Worm (Caenorhabditis elegans) whole organism, L1 larva: Measurements from ENCODE around the gene R01B10.3.

Experiments
- C16A3.4 ChIP-seq: fragments of 150-350 bp; optimal IDR thresholded peaks from 2 replicates; lab custom pipeline; 2014; ENCODE audit warnings: missing biosample characterization, missing genetic modification characterization
- C34B4.2 ChIP-seq: sonication (generic microtip); optimal IDR thresholded peaks from 2 replicates; lab custom pipeline; 2017; ENCODE audit warnings: mild to moderate bottlenecking, missing genetic modification characterization, missing compliant biosample characterization
- alr-1 ChIP-seq: fragments of 200-800 bp; sonication (Bioruptor generic); optimal IDR thresholded peaks from 2 replicates; lab custom pipeline; 2018; ENCODE audit warnings: borderline replicate concordance, mild to moderate bottlenecking, missing genetic modification characterization, missing compliant biosample characterization
- aly-2 ChIP-seq: fragments of 150-350 bp; optimal IDR thresholded peaks from 2 replicates; lab custom pipeline; 2014; ENCODE audit warnings: missing biosample characterization, missing genetic modification characterization
- ama-1 ChIP-seq: fragments of 150-350 bp; optimal IDR thresholded peaks from 2 replicates; lab custom pipeline; 2014
- blmp-1 ChIP-seq: fragments of 150-350 bp; optimal IDR thresholded peaks from 2 replicates; lab custom pipeline; 2014; ENCODE audit warnings: missing biosample characterization, missing genetic modification characterization
- ceh-8 ChIP-seq: fragments of 200-800 bp; sonication (Bioruptor generic); optimal IDR thresholded peaks from 2 replicates; lab custom pipeline; 2018; ENCODE audit warnings: mild to moderate bottlenecking, missing genetic modification characterization, moderate library complexity, missing compliant biosample characterization
- ceh-82 ChIP-seq, 3 experiments: fragments of 150-350 bp in 1 of 3; sonication (generic microtip) in 2 of 3; optimal IDR thresholded peaks; 2 replicates each; lab custom pipeline; 2014 to 2017; ENCODE audit warnings: missing biosample characterization in 3 of 3, missing genetic modification characterization in 3 of 3
- ceh-88 ChIP-seq: fragments of 200-800 bp; sonication (Bioruptor generic); IDR thresholded peaks from 2 replicates; pipeline ENCODE4 v1.3.6; 2022; ENCODE audit warnings: missing genetic modification characterization, missing compliant biosample characterization
- dpl-1 ChIP-seq, 3 experiments: fragments of 150-350 bp in 2 of 3; sonication (generic microtip) in 1 of 3; optimal IDR thresholded peaks; 2 replicates each; lab custom pipeline; 2014 to 2017; ENCODE audit warnings: missing biosample characterization in 3 of 3, missing genetic modification characterization in 3 of 3, missing genetic modification reagents in 3 of 3
- efl-1 ChIP-seq, 4 experiments: fragments of 150-350 bp; optimal IDR thresholded peaks in 3 of 4; peaks in 1 of 4; 1 replicate in 1 of 4; 2 replicates in 3 of 4; lab custom pipeline; 2014; ENCODE audit warnings: missing biosample characterization in 2 of 4, missing genetic modification characterization in 2 of 4, missing genetic modification reagents in 2 of 4
- elt-3 ChIP-seq, 6 experiments: fragments of 150-350 bp in 1 of 6; sonication (generic microtip); optimal IDR thresholded peaks; 2 replicates each; lab custom pipeline; 2017 to 2018; ENCODE audit warnings: missing biosample characterization in 6 of 6, missing genetic modification characterization in 6 of 6, inconsistent platforms in 1 of 6
- ets-5 ChIP-seq: fragments of 200-800 bp; sonication (Bioruptor generic); IDR thresholded peaks from 2 replicates; pipeline ENCODE4 v1.3.6; 2022; ENCODE audit warnings: missing genetic modification characterization, missing compliant biosample characterization
- grh-1 ChIP-seq: fragments of 200-800 bp; sonication (Bioruptor generic); IDR thresholded peaks from 2 replicates; pipeline ENCODE4 v1.3.6; 2022; ENCODE audit warnings: missing genetic modification reagents, missing genetic modification characterization, missing compliant biosample characterization
- hlh-17 ChIP-seq: fragments of 200-800 bp; sonication (Bioruptor generic); optimal IDR thresholded peaks from 2 replicates; lab custom pipeline; 2018; ENCODE audit warnings: missing genetic modification characterization, mild to moderate bottlenecking, missing compliant biosample characterization, moderate library complexity, borderline replicate concordance
- hlh-4 ChIP-seq: sonication (generic microtip); optimal IDR thresholded peaks from 2 replicates; lab custom pipeline; 2016; ENCODE audit warnings: mild to moderate bottlenecking, missing genetic modification characterization, missing compliant biosample characterization
- jun-1 ChIP-seq: fragments of 150-350 bp; optimal IDR thresholded peaks from 2 replicates; lab custom pipeline; 2014; ENCODE audit warnings: missing biosample characterization, missing genetic modification reagents, missing genetic modification characterization
- lin-14 ChIP-seq: fragments of 200-800 bp; sonication (Bioruptor generic); optimal IDR thresholded peaks from 2 replicates; lab custom pipeline; 2018; ENCODE audit warnings: mild to moderate bottlenecking, missing genetic modification characterization, moderate library complexity, missing compliant biosample characterization
- lin-15B ChIP-seq: fragments of 150-350 bp; sonication (generic microtip); optimal IDR thresholded peaks from 3 replicates; lab custom pipeline; 2014; ENCODE audit warnings: missing biosample characterization, missing genetic modification characterization
- lin-35 ChIP-seq, 2 experiments: fragments of 150-350 bp; optimal IDR thresholded peaks; 2 replicates each; lab custom pipeline; 2014; ENCODE audit warnings: missing biosample characterization in 2 of 2, missing genetic modification characterization in 2 of 2, missing genetic modification reagents in 2 of 2
- lsy-2 ChIP-seq, 2 experiments: fragments of 150-350 bp; optimal IDR thresholded peaks; 2 replicates each; lab custom pipeline; 2014; ENCODE audit warnings: missing biosample characterization in 2 of 2, missing genetic modification characterization in 2 of 2
- mdl-1 ChIP-seq, 2 experiments: fragments of 150-350 bp; optimal IDR thresholded peaks; 2 replicates each; lab custom pipeline; 2014 to 2017; ENCODE audit warnings: missing biosample characterization in 2 of 2, missing genetic modification characterization in 2 of 2, inconsistent platforms in 1 of 2
- mef-2 ChIP-seq: fragments of 150-350 bp; optimal IDR thresholded peaks from 2 replicates; lab custom pipeline; 2014; ENCODE audit warnings: missing biosample characterization, missing genetic modification characterization
- nhr-20 ChIP-seq: sonication (generic microtip); optimal IDR thresholded peaks from 2 replicates; lab custom pipeline; 2016; ENCODE audit warnings: mild to moderate bottlenecking, missing genetic modification characterization, missing compliant biosample characterization
- nhr-237 ChIP-seq: fragments of 150-350 bp; optimal IDR thresholded peaks from 2 replicates; lab custom pipeline; 2014; ENCODE audit warnings: missing biosample characterization, missing genetic modification characterization
- nhr-71 ChIP-seq: sonication (generic microtip); optimal IDR thresholded peaks from 2 replicates; lab custom pipeline; 2016; ENCODE audit warnings: mild to moderate bottlenecking, missing genetic modification characterization, moderate library complexity, missing compliant biosample characterization
- nhr-76 ChIP-seq: sonication (generic microtip); optimal IDR thresholded peaks from 2 replicates; lab custom pipeline; 2017; ENCODE audit warnings: missing biosample characterization, missing genetic modification characterization
- nhr-84 ChIP-seq: sonication (generic microtip); optimal IDR thresholded peaks from 2 replicates; lab custom pipeline; 2017; ENCODE audit warnings: missing biosample characterization, missing genetic modification characterization
- nhr-85 ChIP-seq: sonication (generic microtip); peaks from one replicate; lab custom pipeline; 2016; ENCODE audit warnings: missing genetic modification characterization, inconsistent platforms, missing compliant biosample characterization
- nhr-90 ChIP-seq: sonication (generic microtip); optimal IDR thresholded peaks from 2 replicates; lab custom pipeline; 2016; ENCODE audit warnings: mild to moderate bottlenecking, missing genetic modification characterization, missing compliant biosample characterization; ENCODE audit not compliant: poor library complexity
- pag-3 ChIP-seq: sonication (generic microtip); optimal IDR thresholded peaks from 2 replicates; lab custom pipeline; 2017; ENCODE audit warnings: missing genetic modification characterization, mild to moderate bottlenecking, missing compliant biosample characterization, antibody characterized with exemption, borderline replicate concordance; ENCODE audit not compliant: insufficient read depth
- pax-3 ChIP-seq: fragments of 200-800 bp; sonication (Bioruptor generic); optimal IDR thresholded peaks from 2 replicates; lab custom pipeline; 2018; ENCODE audit warnings: mild to moderate bottlenecking, missing genetic modification characterization, moderate library complexity, missing compliant biosample characterization
- rnt-1 ChIP-seq: sonication (generic microtip); optimal IDR thresholded peaks from 2 replicates; lab custom pipeline; 2016; ENCODE audit warnings: mild to moderate bottlenecking, missing genetic modification characterization, moderate library complexity, missing compliant biosample characterization
- skn-1 ChIP-seq: fragments of 150-350 bp; optimal IDR thresholded peaks from 2 replicates; lab custom pipeline; 2014; ENCODE audit warnings: missing biosample characterization, missing genetic modification characterization
- snpc-4 ChIP-seq: fragments of 150-350 bp; optimal IDR thresholded peaks from 2 replicates; lab custom pipeline; 2014; ENCODE audit warnings: missing biosample characterization, missing genetic modification characterization
- snu-23 ChIP-seq: sonication (generic microtip); optimal IDR thresholded peaks from 2 replicates; lab custom pipeline; 2016; ENCODE audit warnings: missing genetic modification characterization, missing compliant biosample characterization
- sup-37 ChIP-seq: fragments of 200-800 bp; sonication (Bioruptor generic); optimal IDR thresholded peaks from 2 replicates; lab custom pipeline; 2018; ENCODE audit warnings: mild to moderate bottlenecking, missing genetic modification characterization, missing compliant biosample characterization
- swsn-7 ChIP-seq: sonication (generic microtip); optimal IDR thresholded peaks from 2 replicates; lab custom pipeline; 2016; ENCODE audit warnings: missing genetic modification characterization, missing compliant biosample characterization
- tbx-2 ChIP-seq: sonication (generic microtip); optimal IDR thresholded peaks from 2 replicates; lab custom pipeline; 2016; ENCODE audit warnings: missing genetic modification characterization, missing compliant biosample characterization
- unc-98 ChIP-seq: fragments of 200-800 bp; sonication (Bioruptor generic); IDR thresholded peaks from 2 replicates; pipeline ENCODE4 v1.3.6; 2022; ENCODE audit warnings: missing genetic modification characterization, missing compliant biosample characterization
- ztf-4 ChIP-seq: fragments of 150-350 bp; optimal IDR thresholded peaks from 2 replicates; lab custom pipeline; 2014; ENCODE audit warnings: missing biosample characterization, missing genetic modification characterization

Gene R01B10.3

DNA sequence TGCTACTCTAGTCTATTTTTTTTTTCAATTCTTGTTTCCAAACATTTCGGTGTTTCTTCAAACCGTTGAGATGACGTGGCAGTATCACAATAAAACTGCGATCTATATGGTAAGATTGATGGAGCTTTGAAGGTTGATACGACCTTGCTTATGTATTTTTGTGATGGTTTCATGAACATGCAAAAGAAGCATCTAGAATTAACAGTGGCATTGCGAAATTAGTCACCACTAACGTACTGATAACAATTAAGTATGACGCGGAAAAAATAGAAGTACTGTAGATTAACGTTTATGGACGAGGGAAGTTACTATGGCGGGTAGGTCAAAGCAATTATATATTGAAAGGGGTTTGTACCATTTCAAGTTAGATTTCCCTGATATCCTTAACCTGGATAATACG, 32.5 kb downstream of the R01B10.3 start:
- no peak for TF ChIP-seq nhr-76 (tag; lab: Kevin White, UChicago)
- no peak for TF ChIP-seq nhr-85 (tag; lab: Kevin White, UChicago)
- no peak for TF ChIP-seq snu-23 (GFP tag; lab: Kevin White, UChicago)
- no peak for TF ChIP-seq efl-1 (optimal IDR thresholded peaks at IDR 0.05; lab: Kevin White, UChicago)
- TF ChIP-seq efl-1 (GFP tag; optimal IDR thresholded peaks at IDR 0.05 in 1 of 2; lab: Kevin White, UChicago), result peak in 1 of 2 experiments; percentile 13

DNA sequence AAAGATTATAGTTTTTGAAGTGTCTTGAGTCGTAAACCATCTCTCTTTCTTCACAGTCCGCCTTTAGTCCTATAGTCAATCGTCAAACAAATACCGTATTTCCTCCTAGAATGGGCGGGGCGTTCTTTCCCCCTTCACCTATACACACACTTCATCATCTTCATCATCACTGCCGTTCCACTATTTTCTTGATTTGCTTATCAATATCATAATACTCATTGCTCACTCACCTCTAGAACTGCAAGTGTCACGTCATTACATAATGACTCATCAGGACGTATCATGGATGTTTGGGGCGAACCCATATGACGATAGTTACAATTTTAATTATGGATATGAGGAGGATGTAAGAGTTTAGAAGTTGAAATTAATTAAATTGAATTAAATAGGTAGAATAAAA, 34.3 kb downstream of the R01B10.3 start:
- no peak for TF ChIP-seq mdl-1 (tag; optimal IDR thresholded peaks at IDR 0.05; lab: Kevin White, UChicago)
- TF ChIP-seq hlh-4 (tag; lab: Kevin White, UChicago), result no peak
- TF ChIP-seq sup-37 (GFP tag; lab: Kevin White, UChicago), result no peak
- TF ChIP-seq ama-1, result no peak
- TF ChIP-seq lin-35 (GFP tag; optimal IDR thresholded peaks at IDR 0.05; lab: Kevin White, UChicago), result no peak
- no peak for TF ChIP-seq mef-2 (tag; lab: Kevin White, UChicago)
- no peak for TF ChIP-seq aly-2 (tag; lab: Kevin White, UChicago)
- TF ChIP-seq alr-1 (tag; lab: Kevin White, UChicago), result no peak
- TF ChIP-seq ceh-82 (tag; optimal IDR thresholded peaks at IDR 0.05; lab: Kevin White, UChicago), result no peak

- no peak for TF ChIP-seq jun-1 (tag; lab: Kevin White, UChicago)
- no peak for TF ChIP-seq efl-1 (optimal IDR thresholded peaks at IDR 0.05; lab: Kevin White, UChicago)
- peak in 1 of 2 experiments; percentile 0 for TF ChIP-seq efl-1 (GFP tag; optimal IDR thresholded peaks at IDR 0.05 in 1 of 2; lab: Kevin White, UChicago)
- TF ChIP-seq, all 84 proteins: peak for 1
These were observed 37.0 kb downstream of the R01B10.3 start for ce11 chrV:6007927-6008326.

ce11 chrV:6003301-6003700, 41.6 kb downstream of the R01B10.3 start, which contains the start of gene fos-1:
fos-1 (plus strand) TSS chrV:6003601.
- no peak for TF ChIP-seq pax-3
- TF ChIP-seq pag-3 (tag; lab: Kevin White, UChicago), result no peak
- peak; percentile 89 for TF ChIP-seq hlh-4 (tag; lab: Kevin White, UChicago)
- TF ChIP-seq skn-1 (tag; lab: Kevin White, UChicago), result no peak
- TF ChIP-seq dpl-1 (GFP tag; optimal IDR thresholded peaks at IDR 0.05; lab: Kevin White, UChicago), result no peak

DNA sequence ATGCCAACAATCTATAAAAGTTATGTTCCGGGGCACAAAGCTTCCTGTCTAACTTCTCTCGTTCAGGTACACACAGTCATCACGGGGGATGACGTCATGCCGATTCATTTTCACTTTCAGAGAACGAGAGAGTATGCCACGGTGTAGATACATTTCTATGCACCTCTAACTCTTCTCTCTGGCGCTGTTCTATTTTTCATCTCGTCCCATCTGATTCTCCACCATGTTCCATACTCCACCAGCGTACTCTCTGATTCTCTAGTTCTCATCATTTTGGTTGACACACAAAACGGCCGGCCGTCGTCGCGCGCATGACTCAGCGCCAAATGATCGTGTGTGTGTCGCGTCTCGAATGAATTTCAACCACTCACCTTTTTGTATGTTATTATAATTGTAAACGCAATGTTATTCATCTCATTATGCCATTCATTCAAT, 44.5 kb downstream of the R01B10.3 start:
- TF ChIP-seq nhr-237, result peak; percentile 73
- peak; percentile 43 for TF ChIP-seq snpc-4
- TF ChIP-seq nhr-90 (tag; lab: Kevin White, UChicago), result peak; percentile 93
- peak; percentile 98 for TF ChIP-seq lin-14
- TF ChIP-seq nhr-84 (tag; lab: Kevin White, UChicago), result no peak
- no peak for TF ChIP-seq lin-15B (tag; lab: Kevin White, UChicago)
- no peak for TF ChIP-seq hlh-17
- TF ChIP-seq pax-3, result peak; percentile 88
- TF ChIP-seq C34B4.2 (tag; lab: Kevin White, UChicago), result no peak
- TF ChIP-seq pag-3 (tag; lab: Kevin White, UChicago), result peak; percentile 85
- peak; percentile 80 for TF ChIP-seq grh-1 (GFP tag; lab: Robert Waterston, UW)
- peak; percentile 85 for TF ChIP-seq skn-1 (tag; lab: Kevin White, UChicago)
- peak; percentile 99 for TF ChIP-seq blmp-1 (tag; lab: Kevin White, UChicago)
- TF ChIP-seq ztf-4, result peak; percentile 96
- TF ChIP-seq nhr-20 (tag; lab: Kevin White, UChicago), result peak; percentile 98
- TF ChIP-seq C16A3.4 (tag; lab: Kevin White, UChicago), result peak; percentile 87
- peak; percentile 84 to 92 for TF ChIP-seq lsy-2 (tag; optimal IDR thresholded peaks at IDR 0.05; lab: Kevin White, UChicago)
- TF ChIP-seq aly-2 (tag; lab: Kevin White, UChicago), result peak; percentile 60
- TF ChIP-seq nhr-71 (tag; lab: Kevin White, UChicago), result peak; percentile 98
- TF ChIP-seq jun-1 (tag; lab: Kevin White, UChicago), result peak; percentile 95
- TF ChIP-seq mdl-1 (tag; optimal IDR thresholded peaks at IDR 0.05; lab: Kevin White, UChicago), result peak; percentile 15 to 97
- peak; percentile 55 to 79 (median 70) for TF ChIP-seq ceh-82 (tag; optimal IDR thresholded peaks at IDR 0.05; lab: Kevin White, UChicago)
- no peak; the same call in 1 of the 2 replicates for TF ChIP-seq ceh-88 (GFP tag; lab: Robert Waterston, UW)
- peak in 3 of 6 experiments; percentile 6 to 95 (median 94) for TF ChIP-seq elt-3 (tag; optimal IDR thresholded peaks at IDR 0.05; lab: Kevin White, UChicago)
- TF ChIP-seq nhr-85 (tag; lab: Kevin White, UChicago), result peak; percentile 99
- TF ChIP-seq ama-1, result no peak
- TF ChIP-seq ceh-8 (GFP tag; lab: Kevin White, UChicago), result peak; percentile 75
- TF ChIP-seq unc-98, result no peak
- peak; percentile 94 for TF ChIP-seq swsn-7 (tag; lab: Kevin White, UChicago)
- peak; percentile 93 for TF ChIP-seq tbx-2 (tag; lab: Kevin White, UChicago)
- TF ChIP-seq rnt-1, result peak; percentile 81
- no peak for TF ChIP-seq ets-5 (GFP tag; lab: Robert Waterston, UW)
